Worm (Caenorhabditis elegans) whole organism, L1 larva: Measurements from ENCODE around the gene F43C11.4.

Experiments
- C04F5.9 ChIP-seq: sonication (generic microtip); optimal IDR thresholded peaks from 2 replicates; lab custom pipeline; 2016; ENCODE audit warnings: missing genetic modification characterization, missing compliant biosample characterization
- F16B12.6 ChIP-seq: fragments of 150-350 bp; optimal IDR thresholded peaks from 2 replicates; lab custom pipeline; 2014; ENCODE audit warnings: missing biosample characterization, missing genetic modification characterization
- Y116A8C.19 ChIP-seq: sonication (generic microtip); optimal IDR thresholded peaks from 2 replicates; lab custom pipeline; 2016; ENCODE audit warnings: missing compliant biosample characterization, missing genetic modification characterization, borderline replicate concordance
- aha-1 ChIP-seq: fragments of 150-350 bp; optimal IDR thresholded peaks from 2 replicates; lab custom pipeline; 2014; ENCODE audit warnings: missing biosample characterization, missing genetic modification characterization
- alr-1 ChIP-seq: fragments of 200-800 bp; sonication (Bioruptor generic); optimal IDR thresholded peaks from 2 replicates; lab custom pipeline; 2018; ENCODE audit warnings: borderline replicate concordance, mild to moderate bottlenecking, missing genetic modification characterization, missing compliant biosample characterization
- ama-1 ChIP-seq: fragments of 150-350 bp; optimal IDR thresholded peaks from 2 replicates; lab custom pipeline; 2014
- ceh-63 ChIP-seq: fragments of 200-800 bp; sonication (Bioruptor generic); optimal IDR thresholded peaks from 2 replicates; lab custom pipeline; 2018; ENCODE audit warnings: mild to moderate bottlenecking, missing genetic modification characterization, missing compliant biosample characterization
- ceh-8 ChIP-seq: fragments of 200-800 bp; sonication (Bioruptor generic); optimal IDR thresholded peaks from 2 replicates; lab custom pipeline; 2018; ENCODE audit warnings: mild to moderate bottlenecking, missing genetic modification characterization, moderate library complexity, missing compliant biosample characterization
- ceh-88 ChIP-seq: fragments of 200-800 bp; sonication (Bioruptor generic); IDR thresholded peaks from 2 replicates; pipeline ENCODE4 v1.3.6; 2022; ENCODE audit warnings: missing genetic modification characterization, missing compliant biosample characterization
- ceh-90 ChIP-seq: sonication (generic microtip); optimal IDR thresholded peaks from 2 replicates; lab custom pipeline; 2016; ENCODE audit warnings: missing genetic modification characterization, missing compliant biosample characterization
- dpl-1 ChIP-seq, 3 experiments: fragments of 150-350 bp in 2 of 3; sonication (generic microtip) in 1 of 3; optimal IDR thresholded peaks; 2 replicates each; lab custom pipeline; 2014 to 2017; ENCODE audit warnings: missing biosample characterization in 3 of 3, missing genetic modification characterization in 3 of 3, missing genetic modification reagents in 3 of 3
- efl-1 ChIP-seq, 4 experiments: fragments of 150-350 bp; optimal IDR thresholded peaks in 3 of 4; peaks in 1 of 4; 1 replicate in 1 of 4; 2 replicates in 3 of 4; lab custom pipeline; 2014; ENCODE audit warnings: missing biosample characterization in 2 of 4, missing genetic modification characterization in 2 of 4, missing genetic modification reagents in 2 of 4
- efl-3 ChIP-seq: fragments of 200-800 bp; sonication (Bioruptor generic); optimal IDR thresholded peaks from 2 replicates; lab custom pipeline; 2018; ENCODE audit warnings: mild to moderate bottlenecking, missing genetic modification characterization, missing compliant biosample characterization
- egl-13 ChIP-seq: sonication (generic microtip); optimal IDR thresholded peaks from 2 replicates; lab custom pipeline; 2016; ENCODE audit warnings: missing genotype, missing genetic modification reagents, missing genetic modification characterization, missing compliant biosample characterization
- elt-2 ChIP-seq: sonication (generic microtip); optimal IDR thresholded peaks from 2 replicates; lab custom pipeline; 2016; ENCODE audit warnings: missing genetic modification characterization, mild to moderate bottlenecking, inconsistent platforms, missing compliant biosample characterization, missing genetic modification reagents
- ets-5 ChIP-seq: fragments of 200-800 bp; sonication (Bioruptor generic); IDR thresholded peaks from 2 replicates; pipeline ENCODE4 v1.3.6; 2022; ENCODE audit warnings: missing genetic modification characterization, missing compliant biosample characterization
- fkh-10 ChIP-seq: sonication (generic microtip); optimal IDR thresholded peaks from 2 replicates; lab custom pipeline; 2017; ENCODE audit warnings: missing biosample characterization, missing genetic modification reagents, missing genetic modification characterization
- fkh-4 ChIP-seq: sonication (generic microtip); optimal IDR thresholded peaks from 2 replicates; lab custom pipeline; 2016; ENCODE audit warnings: missing compliant biosample characterization, missing genetic modification characterization, borderline replicate concordance
- fkh-8 ChIP-seq: sonication (generic microtip); optimal IDR thresholded peaks from 2 replicates; lab custom pipeline; 2016; ENCODE audit warnings: mild to moderate bottlenecking, missing genetic modification characterization, missing compliant biosample characterization
- fos-1 ChIP-seq: fragments of 150-350 bp; optimal IDR thresholded peaks from 2 replicates; lab custom pipeline; 2014; ENCODE audit warnings: missing biosample characterization, missing genetic modification characterization
- hlh-17 ChIP-seq: fragments of 200-800 bp; sonication (Bioruptor generic); optimal IDR thresholded peaks from 2 replicates; lab custom pipeline; 2018; ENCODE audit warnings: missing genetic modification characterization, mild to moderate bottlenecking, missing compliant biosample characterization, moderate library complexity, borderline replicate concordance
- hpl-2 ChIP-seq: fragments of 150-350 bp; optimal IDR thresholded peaks from 2 replicates; lab custom pipeline; 2014; ENCODE audit warnings: missing biosample characterization, missing genetic modification reagents, missing genetic modification characterization
- irx-1 ChIP-seq: sonication (generic microtip); optimal IDR thresholded peaks from 2 replicates; lab custom pipeline; 2016; ENCODE audit warnings: missing genetic modification characterization, missing compliant biosample characterization
- isw-1 ChIP-seq: fragments of 200-800 bp; sonication (Bioruptor generic); IDR thresholded peaks from 2 replicates; pipeline ENCODE4 v1.3.6; 2022; ENCODE audit warnings: missing genetic modification characterization, missing compliant biosample characterization
- lin-35 ChIP-seq, 2 experiments: fragments of 150-350 bp; optimal IDR thresholded peaks; 2 replicates each; lab custom pipeline; 2014; ENCODE audit warnings: missing biosample characterization in 2 of 2, missing genetic modification characterization in 2 of 2, missing genetic modification reagents in 2 of 2
- lin-39 ChIP-seq: fragments of 150-350 bp; optimal IDR thresholded peaks from 2 replicates; lab custom pipeline; 2014; ENCODE audit warnings: missing biosample characterization, missing genetic modification reagents, missing genetic modification characterization
- lir-3 ChIP-seq: sonication (generic microtip); optimal IDR thresholded peaks from 2 replicates; lab custom pipeline; 2016; ENCODE audit warnings: mild to moderate bottlenecking, missing genetic modification characterization, moderate library complexity, missing compliant biosample characterization; ENCODE audit not compliant: poor library complexity
- lsy-2 ChIP-seq, 2 experiments: fragments of 150-350 bp; optimal IDR thresholded peaks; 2 replicates each; lab custom pipeline; 2014; ENCODE audit warnings: missing biosample characterization in 2 of 2, missing genetic modification characterization in 2 of 2
- mab-9 ChIP-seq: fragments of 200-800 bp; sonication (Bioruptor generic); IDR thresholded peaks from 2 replicates; pipeline ENCODE4 v1.3.6; 2022; ENCODE audit warnings: missing genetic modification reagents, missing genetic modification characterization, missing compliant biosample characterization
- mdl-1 ChIP-seq, 2 experiments: fragments of 150-350 bp; optimal IDR thresholded peaks; 2 replicates each; lab custom pipeline; 2014 to 2017; ENCODE audit warnings: missing biosample characterization in 2 of 2, missing genetic modification characterization in 2 of 2, inconsistent platforms in 1 of 2
- mep-1 ChIP-seq: fragments of 150-350 bp; optimal IDR thresholded peaks from 2 replicates; lab custom pipeline; 2014; ENCODE audit warnings: missing biosample characterization, missing genetic modification characterization
- nhr-19 ChIP-seq: fragments of 200-800 bp; sonication (Bioruptor generic); conservative IDR thresholded peaks from 2 replicates; pipeline ENCODE4 v1.3.6; 2022; ENCODE audit warnings: missing genetic modification characterization, missing compliant biosample characterization
- nhr-20 ChIP-seq: sonication (generic microtip); optimal IDR thresholded peaks from 2 replicates; lab custom pipeline; 2016; ENCODE audit warnings: mild to moderate bottlenecking, missing genetic modification characterization, missing compliant biosample characterization
- nhr-237 ChIP-seq: fragments of 150-350 bp; optimal IDR thresholded peaks from 2 replicates; lab custom pipeline; 2014; ENCODE audit warnings: missing biosample characterization, missing genetic modification characterization
- nhr-28 ChIP-seq: fragments of 150-350 bp; optimal IDR thresholded peaks from 2 replicates; lab custom pipeline; 2014; ENCODE audit warnings: missing biosample characterization, missing genetic modification characterization
- nhr-47 ChIP-seq: sonication (generic microtip); optimal IDR thresholded peaks from 2 replicates; lab custom pipeline; 2016; ENCODE audit warnings: mild to moderate bottlenecking, missing genetic modification characterization, moderate library complexity, missing compliant biosample characterization
- nhr-71 ChIP-seq: sonication (generic microtip); optimal IDR thresholded peaks from 2 replicates; lab custom pipeline; 2016; ENCODE audit warnings: mild to moderate bottlenecking, missing genetic modification characterization, moderate library complexity, missing compliant biosample characterization
- nhr-76 ChIP-seq: sonication (generic microtip); optimal IDR thresholded peaks from 2 replicates; lab custom pipeline; 2017; ENCODE audit warnings: missing biosample characterization, missing genetic modification characterization
- nhr-77 ChIP-seq: fragments of 150-350 bp; optimal IDR thresholded peaks from 2 replicates; lab custom pipeline; 2014; ENCODE audit warnings: missing biosample characterization, missing genetic modification characterization
- nhr-85 ChIP-seq: sonication (generic microtip); peaks from one replicate; lab custom pipeline; 2016; ENCODE audit warnings: missing genetic modification characterization, inconsistent platforms, missing compliant biosample characterization
- pag-3 ChIP-seq: sonication (generic microtip); optimal IDR thresholded peaks from 2 replicates; lab custom pipeline; 2017; ENCODE audit warnings: missing genetic modification characterization, mild to moderate bottlenecking, missing compliant biosample characterization, antibody characterized with exemption, borderline replicate concordance; ENCODE audit not compliant: insufficient read depth
- pax-3 ChIP-seq: fragments of 200-800 bp; sonication (Bioruptor generic); optimal IDR thresholded peaks from 2 replicates; lab custom pipeline; 2018; ENCODE audit warnings: mild to moderate bottlenecking, missing genetic modification characterization, moderate library complexity, missing compliant biosample characterization
- sptf-1 ChIP-seq: fragments of 150-350 bp; optimal IDR thresholded peaks from 2 replicates; lab custom pipeline; 2014; ENCODE audit warnings: missing biosample characterization, missing genetic modification characterization
- swsn-7 ChIP-seq: sonication (generic microtip); optimal IDR thresholded peaks from 2 replicates; lab custom pipeline; 2016; ENCODE audit warnings: missing genetic modification characterization, missing compliant biosample characterization
- unc-30 ChIP-seq: sonication (generic microtip); optimal IDR thresholded peaks from 2 replicates; lab custom pipeline; 2017; ENCODE audit warnings: missing biosample characterization, missing genetic modification characterization
- unc-98 ChIP-seq: fragments of 200-800 bp; sonication (Bioruptor generic); IDR thresholded peaks from 2 replicates; pipeline ENCODE4 v1.3.6; 2022; ENCODE audit warnings: missing genetic modification characterization, missing compliant biosample characterization
- vab-15 ChIP-seq: sonication (generic microtip); optimal IDR thresholded peaks from 2 replicates; lab custom pipeline; 2017; ENCODE audit warnings: missing genotype, mild to moderate bottlenecking, missing genetic modification characterization, missing compliant biosample characterization
- ztf-11 ChIP-seq, 2 experiments: sonication (generic microtip); optimal IDR thresholded peaks; 2 replicates each; lab custom pipeline; 2016 to 2017; ENCODE audit warnings: missing genetic modification characterization in 2 of 2, missing biosample characterization in 1 of 2, missing compliant biosample characterization in 1 of 2
- ztf-4 ChIP-seq: fragments of 150-350 bp; optimal IDR thresholded peaks from 2 replicates; lab custom pipeline; 2014; ENCODE audit warnings: missing biosample characterization, missing genetic modification characterization

Gene F43C11.4

ce11 chrII:2335572-2335971 lies 11.2 kb upstream of the F43C11.4 start, which contains the start of gene F43C11.7:
F43C11.7 (plus strand) TSS chrII:2335897.
- TF ChIP-seq nhr-77 (no peak), elt-2 (peak; percentile 73), nhr-20 (peak; percentile 30), nhr-47 (no peak), pax-3 (tag; lab: Kevin White, UChicago) (no peak), efl-1 (optimal IDR thresholded peaks at IDR 0.05; lab: Kevin White, UChicago) (no peak), efl-1 (GFP tag; optimal IDR thresholded peaks at IDR 0.05 in 1 of 2; lab: Kevin White, UChicago) (peak in 1 of 2 experiments; percentile 71), egl-13 (tag; lab: Kevin White, UChicago) (no peak), unc-98 (GFP tag; lab: Robert Waterston, UW) (no peak), irx-1 (no peak), fkh-10 (no peak), fkh-8 (tag; lab: Kevin White, UChicago) (no peak), nhr-85 (tag; lab: Kevin White, UChicago) (no peak), lin-35 (GFP tag; optimal IDR thresholded peaks at IDR 0.05; lab: Kevin White, UChicago) (peak in 1 of 2 experiments; percentile 20), isw-1 (GFP tag; lab: Robert Waterston, UW) (no peak), ztf-4 (no peak), nhr-71 (tag; lab: Kevin White, UChicago) (peak; percentile 9), nhr-76 (no peak), nhr-28 (tag; lab: Kevin White, UChicago) (no peak)

ce11 chrII:2336177-2336576 lies 10.6 kb upstream of the F43C11.4 start:
- TF ChIP-seq alr-1 (no peak), fos-1 (tag; lab: Kevin White, UChicago) (no peak), nhr-47 (no peak), lir-3 (tag; lab: Kevin White, UChicago) (no peak), ceh-88 (GFP tag; lab: Robert Waterston, UW) (no peak), unc-98 (GFP tag; lab: Robert Waterston, UW) (no peak), hpl-2 (GFP tag; lab: Kevin White, UChicago) (no peak), efl-1 (optimal IDR thresholded peaks at IDR 0.05; lab: Kevin White, UChicago) (no peak), efl-1 (GFP tag; optimal IDR thresholded peaks at IDR 0.05 in 1 of 2; lab: Kevin White, UChicago) (no peak), ceh-8 (GFP tag; lab: Kevin White, UChicago) (no peak), ama-1 (lab: Kevin White, UChicago) (no peak), fkh-4 (tag; lab: Kevin White, UChicago) (no peak), nhr-237 (no peak), mep-1 (tag; lab: Kevin White, UChicago) (no peak), elt-2 (no peak), hlh-17 (no peak), aha-1 (tag; lab: Kevin White, UChicago) (no peak)
- TF ChIP-seq, all 84 proteins: peak for 0

- TF ChIP-seq ceh-90 (tag; lab: Kevin White, UChicago) (no peak), dpl-1 (GFP tag; optimal IDR thresholded peaks at IDR 0.05; lab: Kevin White, UChicago) (no peak), nhr-19 (GFP tag; lab: Robert Waterston, UW) (no peak), ztf-11 (tag; optimal IDR thresholded peaks at IDR 0.05; lab: Kevin White, UChicago) (no peak), vab-15 (tag; lab: Kevin White, UChicago) (no peak), ama-1 (lab: Kevin White, UChicago) (no peak), efl-3 (GFP tag; lab: Kevin White, UChicago) (no peak), mdl-1 (tag; optimal IDR thresholded peaks at IDR 0.05; lab: Kevin White, UChicago) (no peak), lsy-2 (tag; optimal IDR thresholded peaks at IDR 0.05; lab: Kevin White, UChicago) (peak in 1 of 2 experiments; percentile 10), pag-3 (tag; lab: Kevin White, UChicago) (no peak), mab-9 (GFP tag; lab: Robert Waterston, UW) (no peak), unc-30 (no peak), ets-5 (no peak), ceh-88 (GFP tag; lab: Robert Waterston, UW) (no peak), swsn-7 (tag; lab: Kevin White, UChicago) (no peak), mep-1 (tag; lab: Kevin White, UChicago) (peak; percentile 35), lir-3 (tag; lab: Kevin White, UChicago) (no peak), C04F5.9 (no peak), ceh-8 (GFP tag; lab: Kevin White, UChicago) (no peak), ceh-63 (no peak), lin-39 (no peak), unc-98 (GFP tag; lab: Robert Waterston, UW) (no peak), Y116A8C.19 (tag; lab: Kevin White, UChicago) (no peak), F16B12.6 (tag; lab: Kevin White, UChicago) (peak; percentile 4), sptf-1 (tag; lab: Kevin White, UChicago) (no peak), nhr-85 (tag; lab: Kevin White, UChicago) (no peak), aha-1 (tag; lab: Kevin White, UChicago) (no peak)
Measured at ce11 chrII:2340974-2341373, 5.8 kb upstream of the F43C11.4 start.
